Worm (Caenorhabditis elegans) whole organism, L4/young adult: ENCODE data around the gene cul-2.

Experiments
- W03F9.2 ChIP-seq: fragments of 150-350 bp; optimal IDR thresholded peaks from 2 replicates; lab custom pipeline; 2014; ENCODE audit warnings: missing biosample characterization, missing genetic modification characterization
- dao-5 ChIP-seq: sonication (generic microtip); optimal IDR thresholded peaks from 2 replicates; lab custom pipeline; 2016; ENCODE audit warnings: missing genotype, missing genetic modification characterization, moderate library complexity, missing compliant biosample characterization
- him-1 ChIP-seq: sonication (generic microtip); optimal IDR thresholded peaks from 2 replicates; lab custom pipeline; 2016; ENCODE audit warnings: missing genotype, missing genetic modification reagents, missing genetic modification characterization, missing compliant biosample characterization

DNA sequence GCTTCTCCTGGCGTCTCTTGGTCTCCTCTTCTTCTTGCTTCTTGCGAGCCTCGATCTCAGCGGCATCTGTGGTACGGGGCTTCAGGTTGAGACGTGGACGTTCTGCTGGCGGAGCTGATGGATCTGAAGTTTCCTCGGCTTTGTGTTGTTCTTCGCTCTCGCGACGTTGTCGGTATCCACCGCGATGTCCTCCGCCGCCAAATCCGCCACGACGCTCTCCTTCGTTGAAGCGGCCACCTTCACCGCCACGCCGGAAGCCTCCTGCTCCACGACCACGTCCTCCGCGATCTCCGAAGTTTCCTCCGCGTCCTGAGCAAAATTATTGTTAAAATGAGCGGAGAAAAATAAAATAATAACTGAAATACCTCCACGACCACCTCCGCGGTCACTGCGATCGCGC lies 44.3 kb upstream of the cul-2 start:
- TF ChIP-seq him-1 (tag; lab: Kevin White, UChicago) (no peak), dao-5 (no peak), W03F9.2 (tag; lab: Kevin White, UChicago) (no peak)
